Fruit fly (Drosophila melanogaster): Measurements from ENCODE around the gene Atx-1.

Gene Atx-1

dm6 chrX:6775622-6776021 is 47.4 kb upstream of the Atx-1 start (continued):
- no peak for TF ChIP-seq CG6276 (GFP tag; optimal IDR thresholded peaks at IDR 0.05)
- no peak for TF ChIP-seq CG8119 (GFP tag; IDR thresholded peaks at IDR 0.05)
- TF ChIP-seq Hr4 (GFP tag; optimal IDR thresholded peaks at IDR 0.05), result no peak

dm6 chrX:6776274-6776673 is 46.7 kb upstream of the Atx-1 start:
- TF ChIP-seq svp (GFP tag) (peak; percentile 92), CG6854 (GFP tag; optimal IDR thresholded peaks at IDR 0.05) (no peak)

dm6 chrX:6776934-6777333 is 46.1 kb upstream of the Atx-1 start:
- TF ChIP-seq CG16779 (tag; optimal IDR thresholded peaks at IDR 0.05), result no peak
- no peak for TF ChIP-seq ss (GFP tag; optimal IDR thresholded peaks at IDR 0.05)
- no peak for TF ChIP-seq Met (GFP tag; optimal IDR thresholded peaks at IDR 0.05)
- TF ChIP-seq CG3032 (tag; optimal IDR thresholded peaks at IDR 0.05), result no peak
- no peak for TF ChIP-seq CG6808 (GFP tag; optimal IDR thresholded peaks at IDR 0.05)
- TF ChIP-seq CG8119 (GFP tag; IDR thresholded peaks at IDR 0.05), result no peak
- no peak for TF ChIP-seq CG6792 (GFP tag; optimal IDR thresholded peaks at IDR 0.05)
- TF ChIP-seq Eip75B (GFP tag; optimal IDR thresholded peaks at IDR 0.05), result no peak
- TF ChIP-seq CG3919 (GFP tag; optimal IDR thresholded peaks at IDR 0.05), result no peak
- TF ChIP-seq CG8632 (GFP tag; optimal IDR thresholded peaks at IDR 0.05), result no peak
- TF ChIP-seq Lpt (GFP tag; optimal IDR thresholded peaks at IDR 0.05), result no peak
- TF ChIP-seq Ets96B (tag; optimal IDR thresholded peaks at IDR 0.05), result no peak
- no peak for TF ChIP-seq Hr39 (GFP tag; optimal IDR thresholded peaks at IDR 0.05)
- TF ChIP-seq CG8319 (GFP tag; optimal IDR thresholded peaks at IDR 0.05), result no peak
- no peak for TF ChIP-seq CG7368 (GFP tag; optimal IDR thresholded peaks at IDR 0.05)

dm6 chrX:6777394-6777793 is 45.6 kb upstream of the Atx-1 start:
- peak; percentile 80 for TF ChIP-seq Lpt (GFP tag; optimal IDR thresholded peaks at IDR 0.05)
- TF ChIP-seq fd59A (GFP tag; optimal IDR thresholded peaks at IDR 0.05), result peak; percentile 90
- peak; percentile 75 for TF ChIP-seq Sox15 (GFP tag; optimal IDR thresholded peaks at IDR 0.05)
- peak; percentile 87 for TF ChIP-seq acj6 (GFP tag; optimal IDR thresholded peaks at IDR 0.05)
- peak; percentile 91 for TF ChIP-seq CG10631 (GFP tag; optimal IDR thresholded peaks at IDR 0.05)
- peak; percentile 89 for TF ChIP-seq Smox (GFP tag; optimal IDR thresholded peaks at IDR 0.05)
- TF ChIP-seq CG6276 (GFP tag; optimal IDR thresholded peaks at IDR 0.05), result peak; percentile 68
- TF ChIP-seq CG1621 (tag; optimal IDR thresholded peaks at IDR 0.05), result peak; percentile 92
- TF ChIP-seq Sox14 (GFP tag; optimal IDR thresholded peaks at IDR 0.05), result peak; percentile 91
- TF ChIP-seq CG32006 (GFP tag; optimal IDR thresholded peaks at IDR 0.05), result peak; percentile 86
- TF ChIP-seq ss (GFP tag; optimal IDR thresholded peaks at IDR 0.05), result peak; percentile 83 to 92
- peak; percentile 98 for TF ChIP-seq Eip78C (GFP tag)
- peak; percentile 72 for TF ChIP-seq CG11902 (GFP tag; optimal IDR thresholded peaks at IDR 0.05)
- TF ChIP-seq lz (GFP tag; optimal IDR thresholded peaks at IDR 0.05), result peak; percentile 90
- peak; percentile 41 for TF ChIP-seq Eip93F (GFP tag; optimal IDR thresholded peaks at IDR 0.05)
- peak; percentile 58 for TF ChIP-seq Blimp-1 (GFP tag; optimal IDR thresholded peaks at IDR 0.05)
- peak; percentile 70 for TF ChIP-seq CG6854 (GFP tag; optimal IDR thresholded peaks at IDR 0.05)
- peak; percentile 90 for TF ChIP-seq cyc (GFP tag; optimal IDR thresholded peaks at IDR 0.05)
- peak; percentile 71 for TF ChIP-seq dac (GFP tag; optimal IDR thresholded peaks at IDR 0.05)
- peak; percentile 93 for TF ChIP-seq CG3032 (tag; optimal IDR thresholded peaks at IDR 0.05)
- peak; percentile 91 for TF ChIP-seq CG6808 (GFP tag; optimal IDR thresholded peaks at IDR 0.05)
- TF ChIP-seq CG9139 (GFP tag; optimal IDR thresholded peaks at IDR 0.05), result peak; percentile 72
- peak; percentile 90 for TF ChIP-seq Eip75B (GFP tag; optimal IDR thresholded peaks at IDR 0.05)
- TF ChIP-seq CG11762 (GFP tag; optimal IDR thresholded peaks at IDR 0.05; ENCODE audit: insufficient read depth), result peak; percentile 87
- peak; percentile 81 for TF ChIP-seq vri (GFP tag; optimal IDR thresholded peaks at IDR 0.05)
- TF ChIP-seq pdm3 (GFP tag; optimal IDR thresholded peaks at IDR 0.05), result peak; percentile 89
- TF ChIP-seq fkh (GFP tag; optimal IDR thresholded peaks at IDR 0.05), result no peak
- TF ChIP-seq topi (GFP tag; optimal IDR thresholded peaks at IDR 0.05), result peak; percentile 93
- TF ChIP-seq Hr38 (GFP tag; optimal IDR thresholded peaks at IDR 0.05), result no peak
- TF ChIP-seq salr (GFP tag; optimal IDR thresholded peaks at IDR 0.05), result peak; percentile 90 to 92
- peak; percentile 90 for TF ChIP-seq Sox102F (GFP tag; optimal IDR thresholded peaks at IDR 0.05)
- TF ChIP-seq CG8319 (GFP tag; optimal IDR thresholded peaks at IDR 0.05), result peak; percentile 71
- TF ChIP-seq CG3919 (GFP tag; optimal IDR thresholded peaks at IDR 0.05), result peak; percentile 89
- TF ChIP-seq esn (GFP tag; optimal IDR thresholded peaks at IDR 0.05), result peak; percentile 92
- TF ChIP-seq CG7368 (GFP tag; optimal IDR thresholded peaks at IDR 0.05), result peak; percentile 80
- TF ChIP-seq Ets96B (tag; optimal IDR thresholded peaks at IDR 0.05), result peak; percentile 95
- peak; percentile 83 for TF ChIP-seq Hr4 (GFP tag; optimal IDR thresholded peaks at IDR 0.05)
- TF ChIP-seq Ets21C (GFP tag; optimal IDR thresholded peaks at IDR 0.05), result peak; percentile 86

All from whole organism, prepupa.